Worm (Caenorhabditis elegans): ENCODE results near the gene F59B1.8.

DNA sequence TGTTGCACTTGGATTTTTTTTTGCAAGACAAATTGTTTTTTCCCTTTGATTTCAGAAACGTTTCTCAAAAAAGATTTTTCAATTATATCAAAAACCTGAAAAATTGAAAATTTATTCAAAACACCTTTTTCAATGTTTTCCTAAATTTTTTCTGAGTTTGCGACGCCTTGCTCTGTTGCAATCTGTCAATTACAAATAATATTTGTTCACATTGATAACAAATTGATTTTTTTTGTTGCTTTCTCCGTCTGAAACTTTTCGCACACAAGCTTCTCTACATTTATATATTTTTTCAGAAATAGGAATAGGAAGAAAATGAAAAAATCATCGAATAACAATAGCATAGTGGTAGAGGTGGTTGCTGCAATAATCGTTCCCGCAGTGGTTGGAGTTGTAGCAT lies 24.4 kb upstream of the F59B1.8 start, which contains the start of gene Y39H10B.2:
- TF ChIP-seq pqm-1 (tag; optimal IDR thresholded peaks at IDR 0.05) (no peak), ceh-82 (tag; optimal IDR thresholded peaks at IDR 0.05) (no peak)
